Fruit fly (Drosophila melanogaster) whole organism, embryonic: ENCODE data around the gene stv.
A peak's percentile ranks its signal among the peaks of the same experiment; 100 is the strongest.

Experiments used
- Abd-B ChIP-seq: fragments of 200-800 bp; sonication (Bioruptor generic); optimal IDR thresholded peaks from 2 replicates; lab custom pipeline; 2018; ENCODE audit warnings: missing biosample characterization, mild to moderate bottlenecking, missing genetic modification characterization, moderate library complexity
- CG10462 ChIP-seq: fragments of 200-800 bp; sonication (Bioruptor generic); optimal IDR thresholded peaks from 2 replicates; lab custom pipeline; 2016; ENCODE audit warnings: missing biosample characterization, missing genetic modification characterization
- CG11247 ChIP-seq: fragments of 200-800 bp; sonication (Bioruptor generic); IDR thresholded peaks from 2 replicates; pipeline ENCODE4 v1.3.6; 2022; ENCODE audit warnings: missing biosample characterization, missing genetic modification characterization
- CG1233 ChIP-seq: fragments of 200-800 bp; sonication (Bioruptor generic); optimal IDR thresholded peaks from 4 replicates; lab custom pipeline; 2018; ENCODE audit warnings: missing biosample characterization, mild to moderate bottlenecking, missing genetic modification characterization
- CG12391 ChIP-seq: fragments of 200-800 bp; sonication (Bioruptor generic); optimal IDR thresholded peaks from 3 replicates; lab custom pipeline; 2018; ENCODE audit warnings: missing biosample characterization, mild to moderate bottlenecking, missing genetic modification characterization, moderate library complexity
- CG12942 ChIP-seq: fragments of 200-800 bp; sonication (Bioruptor generic); optimal IDR thresholded peaks from 3 replicates; lab custom pipeline; 2016; ENCODE audit warnings: missing biosample characterization, missing genetic modification characterization
- CG13775 ChIP-seq: fragments of 200-800 bp; sonication (Bioruptor generic); optimal IDR thresholded peaks from 3 replicates; lab custom pipeline; 2017; ENCODE audit warnings: missing biosample characterization, mild to moderate bottlenecking, missing genetic modification characterization
- CG16863 ChIP-seq: fragments of 200-800 bp; sonication (Bioruptor generic); optimal IDR thresholded peaks from 3 replicates; lab custom pipeline; 2016; ENCODE audit warnings: missing biosample characterization, missing genetic modification characterization
- CG2199 ChIP-seq: fragments of 200-800 bp; sonication (Bioruptor generic); IDR thresholded peaks from 3 replicates; pipeline ENCODE4 v1.3.6; 2022; ENCODE audit warnings: missing biosample characterization, missing genetic modification characterization
- CG2889 ChIP-seq: fragments of 200-800 bp; sonication (Bioruptor generic); IDR thresholded peaks from 3 replicates; pipeline ENCODE4 v1.3.6; 2022; ENCODE audit warnings: missing biosample characterization, missing genetic modification characterization
- CG31224 ChIP-seq: fragments of 200-800 bp; sonication (Bioruptor generic); IDR thresholded peaks from 2 replicates; pipeline ENCODE4 v1.3.6; 2022; ENCODE audit warnings: missing biosample characterization, missing genetic modification characterization
- CG34422 ChIP-seq: fragments of 200-800 bp; sonication (Bioruptor generic); IDR thresholded peaks from 3 replicates; pipeline ENCODE4 v1.3.6; 2022; ENCODE audit warnings: missing biosample characterization, missing genetic modification characterization
- CG6175 ChIP-seq: fragments of 200-800 bp; sonication (Bioruptor generic); IDR thresholded peaks from 3 replicates; pipeline ENCODE4 v1.3.6; 2022; ENCODE audit warnings: missing biosample characterization, missing genetic modification characterization
- CG7556 ChIP-seq: fragments of 200-800 bp; sonication (Bioruptor generic); optimal IDR thresholded peaks from 2 replicates; lab custom pipeline; 2017; ENCODE audit warnings: missing biosample characterization, mild to moderate bottlenecking, missing genetic modification characterization
- CrebB ChIP-seq: fragments of 200-800 bp; sonication (Bioruptor generic); optimal IDR thresholded peaks from 3 replicates; lab custom pipeline; 2018; ENCODE audit warnings: missing biosample characterization, mild to moderate bottlenecking, missing genetic modification characterization
- Doc2 ChIP-seq: fragments of 200-800 bp; sonication (Bioruptor generic); IDR thresholded peaks from 2 replicates; pipeline ENCODE4 v1.3.6; 2022; ENCODE audit warnings: missing biosample characterization, missing genetic modification characterization
- Gug ChIP-seq: fragments of 200-800 bp; sonication (Bioruptor generic); IDR thresholded peaks from 4 replicates; pipeline ENCODE4 v1.3.6; 2022; ENCODE audit warnings: missing biosample characterization, missing genetic modification characterization
- Lhr ChIP-seq: fragments of 200-800 bp; sonication (Bioruptor generic); optimal IDR thresholded peaks from 3 replicates; lab custom pipeline; 2017; ENCODE audit warnings: mild to moderate bottlenecking, missing biosample characterization, missing genetic modification reagents, missing genetic modification characterization
- MESR4 ChIP-seq: fragments of 200-800 bp; sonication (Bioruptor generic); optimal IDR thresholded peaks from 2 replicates; lab custom pipeline; 2018; ENCODE audit warnings: missing biosample characterization, mild to moderate bottlenecking, missing genetic modification characterization, moderate library complexity
- Max ChIP-seq: fragments of 200-800 bp; sonication (Bioruptor generic); optimal IDR thresholded peaks from 2 replicates; lab custom pipeline; 2016; ENCODE audit warnings: missing biosample characterization, mild to moderate bottlenecking, missing genetic modification characterization
- Poxn ChIP-seq: fragments of 200-800 bp; sonication (Bioruptor generic); IDR thresholded peaks from 2 replicates; pipeline ENCODE4 v1.3.6; 2022; ENCODE audit warnings: missing biosample characterization, missing genetic modification characterization
- Rfx ChIP-seq: fragments of 200-800 bp; sonication (Bioruptor generic); IDR thresholded peaks from 2 replicates; pipeline ENCODE4 v1.3.6; 2022; ENCODE audit warnings: missing biosample characterization, missing genetic modification characterization
- Trl ChIP-seq, 3 experiments: fragments of >200 bp in 2 of 3; fragments of 200-800 bp in 1 of 3; sonication (Bioruptor generic) in 1 of 3; optimal IDR thresholded peaks; 2 replicates in 1 of 3; 3 replicates in 2 of 3; lab custom pipeline; 2016 to 2017; ENCODE audit warnings: missing biosample characterization in 1 of 3, missing genetic modification characterization in 1 of 3
- abd-A ChIP-seq: fragments of 200-800 bp; sonication (Bioruptor generic); optimal IDR thresholded peaks from 3 replicates; lab custom pipeline; 2019; ENCODE audit warnings: missing biosample characterization, mild to moderate bottlenecking, missing genetic modification characterization, moderate library complexity
- ac ChIP-seq: fragments of 200-800 bp; sonication (Bioruptor generic); optimal IDR thresholded peaks from 3 replicates; lab custom pipeline; 2017; ENCODE audit warnings: missing biosample characterization, mild to moderate bottlenecking, missing genetic modification characterization
- al ChIP-seq: fragments of 200-800 bp; sonication (Bioruptor generic); IDR thresholded peaks from 2 replicates; pipeline ENCODE4 v1.3.6; 2022; ENCODE audit warnings: missing biosample characterization, missing genetic modification characterization
- az2 ChIP-seq: fragments of 200-800 bp; sonication (Bioruptor generic); optimal IDR thresholded peaks from 3 replicates; lab custom pipeline; 2016; ENCODE audit warnings: missing biosample characterization, missing genetic modification characterization
- chm ChIP-seq: fragments of 200-800 bp; sonication (Bioruptor generic); IDR thresholded peaks from 2 replicates; pipeline ENCODE4 v1.3.6; 2022; ENCODE audit warnings: missing biosample characterization, missing genetic modification characterization
- ci ChIP-seq: fragments of 200-800 bp; sonication (Bioruptor generic); IDR thresholded peaks from 3 replicates; pipeline ENCODE4 v1.3.6; 2022; ENCODE audit warnings: missing biosample characterization, missing genetic modification characterization
- corto ChIP-seq: fragments of 200-800 bp; sonication (Bioruptor generic); optimal IDR thresholded peaks from 2 replicates; lab custom pipeline; 2016; ENCODE audit warnings: missing biosample characterization, mild to moderate bottlenecking, missing genetic modification characterization, moderate library complexity
- crol ChIP-seq: fragments of 200-800 bp; sonication (Bioruptor generic); IDR thresholded peaks from 2 replicates; pipeline ENCODE4 v1.3.6; 2022; ENCODE audit warnings: missing biosample characterization, missing genetic modification characterization
- fd64A ChIP-seq: fragments of 200-800 bp; sonication (Bioruptor generic); optimal IDR thresholded peaks from 3 replicates; lab custom pipeline; 2018; ENCODE audit warnings: missing biosample characterization, mild to moderate bottlenecking, missing genetic modification characterization
- gem ChIP-seq: fragments of 200-800 bp; sonication (Bioruptor generic); optimal IDR thresholded peaks from 2 replicates; lab custom pipeline; 2019; ENCODE audit warnings: missing biosample characterization, mild to moderate bottlenecking, missing genetic modification characterization, moderate library complexity
- gfzf ChIP-seq: fragments of 200-800 bp; sonication (Bioruptor generic); optimal IDR thresholded peaks from 2 replicates; lab custom pipeline; 2016; ENCODE audit warnings: missing biosample characterization, mild to moderate bottlenecking, missing genetic modification characterization, moderate library complexity
- lab ChIP-seq: fragments of 200-800 bp; sonication (Bioruptor generic); optimal IDR thresholded peaks from 3 replicates; lab custom pipeline; 2017; ENCODE audit warnings: missing biosample characterization, missing genetic modification characterization, mild to moderate bottlenecking, moderate library complexity, missing genetic modification reagents
- lbe ChIP-seq: fragments of 200-800 bp; sonication (Bioruptor generic); optimal IDR thresholded peaks from 2 replicates; lab custom pipeline; 2016; ENCODE audit warnings: missing biosample characterization, mild to moderate bottlenecking, missing genetic modification characterization
- mam ChIP-seq: fragments of 200-800 bp; sonication (Bioruptor generic); optimal IDR thresholded peaks from 3 replicates; lab custom pipeline; 2016; ENCODE audit warnings: missing biosample characterization, missing genetic modification characterization
- pho ChIP-seq: fragments of 200-800 bp; sonication (Bioruptor generic); optimal IDR thresholded peaks from 2 replicates; lab custom pipeline; 2016; ENCODE audit warnings: missing biosample characterization, missing genetic modification characterization
- ranshi ChIP-seq: fragments of 200-800 bp; sonication (Bioruptor generic); IDR thresholded peaks from 2 replicates; pipeline ENCODE4 v1.3.6; 2022; ENCODE audit warnings: missing biosample characterization, missing genetic modification characterization
- run ChIP-seq: fragments of 200-800 bp; sonication (Bioruptor generic); optimal IDR thresholded peaks from 3 replicates; lab custom pipeline; 2018; ENCODE audit warnings: missing biosample characterization, mild to moderate bottlenecking, missing genetic modification characterization
- sc ChIP-seq, 3 experiments: fragments of >200 bp in 2 of 3; fragments of 200-800 bp in 1 of 3; sonication (Bioruptor generic) in 1 of 3; optimal IDR thresholded peaks; 2 replicates in 2 of 3; 3 replicates in 1 of 3; lab custom pipeline; 2017; ENCODE audit warnings: mild to moderate bottlenecking in 1 of 3, missing biosample characterization in 1 of 3, missing genetic modification characterization in 1 of 3, missing genetic modification reagents in 1 of 3
- sr ChIP-seq: fragments of 200-800 bp; sonication (Bioruptor generic); IDR thresholded peaks from 3 replicates; pipeline ENCODE4 v1.3.6; 2022; ENCODE audit warnings: missing biosample characterization, missing genetic modification characterization
- tgo ChIP-seq: fragments of 200-800 bp; sonication (Bioruptor generic); IDR thresholded peaks from 3 replicates; pipeline ENCODE4 v1.3.6; 2022; ENCODE audit warnings: missing biosample characterization, missing genetic modification characterization
- twi ChIP-seq: fragments of 200-800 bp; optimal IDR thresholded peaks from 2 replicates; lab custom pipeline; 2019; ENCODE audit warnings: missing biosample characterization, mild to moderate bottlenecking, missing genetic modification characterization, moderate library complexity
- usp ChIP-seq: fragments of >200 bp; optimal IDR thresholded peaks from 2 replicates; lab custom pipeline; 2017; ENCODE audit warnings: missing biosample characterization, missing genetic modification characterization
- zen ChIP-seq: fragments of 200-800 bp; sonication (Bioruptor generic); optimal IDR thresholded peaks from 3 replicates; lab custom pipeline; 2018; ENCODE audit warnings: missing biosample characterization, mild to moderate bottlenecking, missing genetic modification characterization, moderate library complexity
- zf30C ChIP-seq: fragments of 200-800 bp; sonication (Bioruptor generic); optimal IDR thresholded peaks from 3 replicates; lab custom pipeline; 2018; ENCODE audit warnings: missing biosample characterization, mild to moderate bottlenecking, missing genetic modification characterization
- zfh2 ChIP-seq: fragments of 200-800 bp; sonication (Bioruptor generic); optimal IDR thresholded peaks from 2 replicates; lab custom pipeline; 2016; ENCODE audit warnings: missing biosample characterization, missing genetic modification characterization

stv gene

dm6 chr3L:13476566-13477452 is 532 bp upstream of the stv start (continued):
- TF ChIP-seq chm = peak; percentile 39; the same call in 1 of the 2 replicates
- TF ChIP-seq Trl (optimal IDR thresholded peaks at IDR 0.05; lab: Kevin White, UChicago) = peak; percentile 99 to 100
- TF ChIP-seq Trl (GFP tag; optimal IDR thresholded peaks at IDR 0.05; lab: Kevin White, UChicago) = peak; percentile 37
- no peak for TF ChIP-seq sc (optimal IDR thresholded peaks at IDR 0.05; lab: Kevin White, UChicago)
- TF ChIP-seq sc (GFP tag; optimal IDR thresholded peaks at IDR 0.05; lab: Kevin White, UChicago) = peak; percentile 87
- peak; percentile 80 for TF ChIP-seq CG2889 (GFP tag; lab: Robert Waterston, UW)
- peak; percentile 81 for TF ChIP-seq run (tag; lab: Kevin White, UChicago)
- TF ChIP-seq CG7556 (GFP tag; lab: Kevin White, UChicago) = peak; percentile 94
- TF ChIP-seq fd64A = peak; percentile 77
- TF ChIP-seq ranshi = peak; percentile 83
- peak; percentile 62 for TF ChIP-seq crol (GFP tag; lab: Robert Waterston, UW)
- TF ChIP-seq CG12942 (GFP tag; lab: Kevin White, UChicago) = peak; percentile 81
- peak; percentile 47; the same call in 1 of the 3 replicates for TF ChIP-seq CG6175 (GFP tag; lab: Robert Waterston, UW)
- TF ChIP-seq lbe (GFP tag; lab: Kevin White, UChicago) = peak; percentile 49
- TF ChIP-seq Max (GFP tag; lab: Kevin White, UChicago) = peak; percentile 90
- peak; percentile 61 for TF ChIP-seq zf30C (GFP tag; lab: Kevin White, UChicago)
- TF ChIP-seq gem (tag; lab: Kevin White, UChicago) = peak; percentile 95
- peak; percentile 72; the same call in 1 of the 3 replicates for TF ChIP-seq CG2199
- TF ChIP-seq Lhr (GFP tag; lab: Kevin White, UChicago) = peak; percentile 65
- TF ChIP-seq CG16863 = peak; percentile 69
- no peak for TF ChIP-seq abd-A (tag; lab: Kevin White, UChicago)
- peak; percentile 62 for TF ChIP-seq CG10462
- TF ChIP-seq gfzf (GFP tag; lab: Kevin White, UChicago) = no peak
- peak; percentile 88 for TF ChIP-seq al (GFP tag; lab: Robert Waterston, UW)
- TF ChIP-seq Abd-B (GFP tag; lab: Kevin White, UChicago) = peak; percentile 84
- TF ChIP-seq CG1233 (GFP tag; lab: Kevin White, UChicago) = peak; percentile 84
- TF ChIP-seq az2 (GFP tag; lab: Kevin White, UChicago) = peak; percentile 90
- TF ChIP-seq zfh2 = peak; percentile 71
- TF ChIP-seq lab (GFP tag; lab: Kevin White, UChicago) = peak; percentile 93
- TF ChIP-seq CrebB (tag; lab: Kevin White, UChicago) = peak; percentile 56
- no peak for TF ChIP-seq MESR4
- no peak for TF ChIP-seq ac (GFP tag; lab: Kevin White, UChicago)
- peak; percentile 61 for TF ChIP-seq mam (GFP tag; lab: Kevin White, UChicago)
- peak; percentile 71 for TF ChIP-seq pho (GFP tag; lab: Kevin White, UChicago)
- TF ChIP-seq CG34422 (GFP tag; lab: Robert Waterston, UW) = peak; percentile 84
- peak; percentile 92 for TF ChIP-seq CG12391 (tag; lab: Kevin White, UChicago)
- peak; percentile 75 for TF ChIP-seq CG31224 (GFP tag; lab: Robert Waterston, UW)
- TF ChIP-seq corto (GFP tag; lab: Kevin White, UChicago) = peak; percentile 73
- peak; percentile 73 for TF ChIP-seq Poxn (GFP tag; lab: Robert Waterston, UW)
- TF ChIP-seq Rfx (GFP tag; lab: Robert Waterston, UW) = peak; percentile 88
- TF ChIP-seq usp (GFP tag; lab: Kevin White, UChicago) = no peak
- TF ChIP-seq CG11247 = peak; percentile 67
- TF ChIP-seq ci (GFP tag; lab: Robert Waterston, UW) = peak; percentile 74
- TF ChIP-seq zen (tag; lab: Kevin White, UChicago) = peak; percentile 61
- TF ChIP-seq Gug (GFP tag; lab: Robert Waterston, UW) = peak; percentile 82; the same call in 3 of the 4 replicates
- peak; percentile 85 for TF ChIP-seq sr (GFP tag; lab: Robert Waterston, UW)
- TF ChIP-seq tgo (GFP tag; lab: Robert Waterston, UW) = peak; percentile 89
- TF ChIP-seq CG13775 = peak; percentile 91
- TF ChIP-seq twi = peak; percentile 74
- no peak for TF ChIP-seq Doc2
